Fruit fly (Drosophila melanogaster): ENCODE measurements around the gene Hsp60D.

Gene Hsp60D

DNA sequence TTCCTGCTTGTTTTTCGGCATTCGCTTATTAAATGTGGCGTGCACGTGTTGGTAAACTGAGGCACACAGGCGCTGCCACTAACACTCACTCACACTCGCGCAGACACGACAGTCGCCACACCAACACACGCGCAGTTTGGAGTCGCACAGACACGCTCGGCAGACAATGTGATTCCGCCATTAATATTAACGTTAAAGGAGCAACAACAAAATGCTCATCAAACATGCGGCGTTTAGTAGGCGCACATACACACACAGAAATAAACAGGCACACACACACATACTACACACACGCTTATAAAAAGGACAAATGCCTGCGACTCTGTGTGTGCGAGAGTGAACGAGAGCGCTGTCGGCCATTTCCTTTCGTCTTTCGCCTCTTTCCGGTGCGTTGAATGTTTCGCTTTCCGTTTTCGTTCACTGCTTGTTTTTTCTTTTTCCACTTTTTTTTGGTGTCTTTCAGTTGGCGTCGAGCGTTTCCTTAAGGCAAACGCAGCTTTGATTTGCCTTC lies 7.8 kb upstream of the Hsp60D start, which contains the start of gene CG42809:
CG42809 (plus strand) TSS at position 461 of the 511 bp plus-strand sequence.
- no peak for TF ChIP-seq Dif (GFP tag; optimal IDR thresholded peaks at IDR 0.05; ENCODE audit: partially characterized antibody)
- peak; percentile 12 for TF ChIP-seq Dfd (GFP tag; optimal IDR thresholded peaks at IDR 0.05)

DNA sequence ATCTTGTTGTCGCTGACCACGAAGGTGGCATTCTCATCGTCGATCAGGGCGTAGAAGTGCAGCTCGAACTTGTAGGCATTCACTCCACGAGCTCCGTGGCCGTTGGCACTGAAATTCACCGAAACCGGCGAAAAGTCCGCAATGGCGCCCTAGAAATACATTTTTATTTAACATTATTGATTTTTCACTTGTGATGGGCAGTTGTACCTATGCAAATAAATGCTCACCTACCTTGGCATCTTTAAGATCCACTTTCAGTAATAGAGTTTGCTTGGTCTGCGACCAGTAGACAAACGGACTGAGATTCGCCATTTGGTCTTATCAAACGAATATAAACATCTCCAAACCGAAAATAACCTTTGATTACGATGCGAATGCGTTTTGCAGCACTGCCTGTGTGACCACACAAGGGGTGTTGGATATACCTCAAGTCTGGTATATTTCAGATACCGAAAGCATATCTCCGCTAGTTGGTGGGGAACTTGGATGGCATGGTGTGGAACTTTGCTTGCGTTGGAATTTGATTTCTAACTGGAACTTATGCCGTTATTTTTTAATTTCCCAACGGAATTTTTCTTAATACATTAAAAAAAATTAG lies 3.9 kb downstream of the Hsp60D start, which contains the start of gene Hacd2:
Hacd2 (minus strand) TSS at position 403 of the 598 bp plus-strand sequence.
- no peak for TF ChIP-seq CG32264 (GFP tag; optimal IDR thresholded peaks at IDR 0.05)
- TF ChIP-seq lola (GFP tag; optimal IDR thresholded peaks at IDR 0.05), result no peak
- no peak for TF ChIP-seq Dif (GFP tag; optimal IDR thresholded peaks at IDR 0.05; ENCODE audit: partially characterized antibody)
- no peak for TF ChIP-seq Vsx2 (GFP tag; optimal IDR thresholded peaks at IDR 0.05; ENCODE audit: partially characterized antibody)
- TF ChIP-seq Dfd (GFP tag; optimal IDR thresholded peaks at IDR 0.05), result no peak
- peak; percentile 77 for TF ChIP-seq Hnf4 (GFP tag; optimal IDR thresholded peaks at IDR 0.05)
- no peak for TF ChIP-seq tai (GFP tag; optimal IDR thresholded peaks at IDR 0.05)
- TF ChIP-seq rgr (GFP tag; optimal IDR thresholded peaks at IDR 0.05), result peak; percentile 39
- TF ChIP-seq pan (optimal IDR thresholded peaks at IDR 0.05), result no peak
- no peak for TF ChIP-seq OdsH (GFP tag; optimal IDR thresholded peaks at IDR 0.05)
- no peak for TF ChIP-seq br (GFP tag; optimal IDR thresholded peaks at IDR 0.05)
- no peak for TF ChIP-seq usp (GFP tag; optimal IDR thresholded peaks at IDR 0.05)
- no peak for TF ChIP-seq Abd-B (GFP tag; optimal IDR thresholded peaks at IDR 0.05)
- no peak for TF ChIP-seq CrebA (GFP tag; optimal IDR thresholded peaks at IDR 0.05; ENCODE audit: borderline replicate concordance)
- no peak for TF ChIP-seq Rel (GFP tag; optimal IDR thresholded peaks at IDR 0.05)
- TF ChIP-seq Rel (tag; optimal IDR thresholded peaks at IDR 0.05), result no peak
- peak; percentile 16 for TF ChIP-seq psq (GFP tag; optimal IDR thresholded peaks at IDR 0.05)
- TF ChIP-seq Jra (GFP tag; optimal IDR thresholded peaks at IDR 0.05), result no peak
- no peak for TF ChIP-seq Mio (GFP tag; optimal IDR thresholded peaks at IDR 0.05)
- TF ChIP-seq ey (GFP tag; optimal IDR thresholded peaks at IDR 0.05), result no peak
- no peak for TF ChIP-seq dsf (GFP tag; optimal IDR thresholded peaks at IDR 0.05; ENCODE audit: borderline replicate concordance)
- TF ChIP-seq HLH106 (tag; optimal IDR thresholded peaks at IDR 0.05), result peak; percentile 33
- TF ChIP-seq N (GFP tag; optimal IDR thresholded peaks at IDR 0.05), result no peak
- TF ChIP-seq woc (GFP tag; optimal IDR thresholded peaks at IDR 0.05), result no peak
- no peak for TF ChIP-seq brk (GFP tag; optimal IDR thresholded peaks at IDR 0.05)
- TF ChIP-seq jim (GFP tag; optimal IDR thresholded peaks at IDR 0.05), result no peak
- TF ChIP-seq h (GFP tag; optimal IDR thresholded peaks at IDR 0.05), result peak; percentile 25
- peak; percentile 52 for TF ChIP-seq sv (GFP tag; optimal IDR thresholded peaks at IDR 0.05)
- no peak for TF ChIP-seq dl (GFP tag; optimal IDR thresholded peaks at IDR 0.05; ENCODE audit: insufficient read depth in 1 of 2, partially characterized antibody in 2 of 2)
- no peak for TF ChIP-seq Myc (optimal IDR thresholded peaks at IDR 0.05)
- TF ChIP-seq Sp1 (GFP tag; optimal IDR thresholded peaks at IDR 0.05), result no peak
- no peak for TF ChIP-seq CG9705 (GFP tag; optimal IDR thresholded peaks at IDR 0.05)
- no peak for TF ChIP-seq sage (GFP tag; optimal IDR thresholded peaks at IDR 0.05)
- peak; percentile 25 for TF ChIP-seq Hr83 (GFP tag; optimal IDR thresholded peaks at IDR 0.05; ENCODE audit: poor library complexity, severe bottlenecking)
- no peak for TF ChIP-seq GATAd (GFP tag; optimal IDR thresholded peaks at IDR 0.05)
- TF ChIP-seq fru (GFP tag; optimal IDR thresholded peaks at IDR 0.05), result no peak
- TF ChIP-seq dmrt93B (GFP tag; optimal IDR thresholded peaks at IDR 0.05), result no peak
- TF ChIP-seq Hr78 (GFP tag; optimal IDR thresholded peaks at IDR 0.05), result no peak
- TF ChIP-seq foxo (GFP tag; optimal IDR thresholded peaks at IDR 0.05), result peak in 1 of 2 experiments; percentile 34

- TF ChIP-seq Dfd (GFP tag; optimal IDR thresholded peaks at IDR 0.05), result no peak
- no peak for TF ChIP-seq sage (GFP tag; optimal IDR thresholded peaks at IDR 0.05)
- TF ChIP-seq Myc (optimal IDR thresholded peaks at IDR 0.05), result no peak
- no peak for TF ChIP-seq Hr78 (GFP tag; optimal IDR thresholded peaks at IDR 0.05)
- no peak for TF ChIP-seq dmrt93B (GFP tag; optimal IDR thresholded peaks at IDR 0.05)
- no peak for TF ChIP-seq pan (optimal IDR thresholded peaks at IDR 0.05)
- TF ChIP-seq ey (GFP tag; optimal IDR thresholded peaks at IDR 0.05), result no peak
- peak; percentile 28 for TF ChIP-seq Hr83 (GFP tag; optimal IDR thresholded peaks at IDR 0.05; ENCODE audit: poor library complexity, severe bottlenecking)
- TF ChIP-seq Vsx2 (GFP tag; optimal IDR thresholded peaks at IDR 0.05; ENCODE audit: partially characterized antibody), result no peak
- TF ChIP-seq fru (GFP tag; optimal IDR thresholded peaks at IDR 0.05), result peak; percentile 44
- TF ChIP-seq Mio (GFP tag; optimal IDR thresholded peaks at IDR 0.05), result no peak
- TF ChIP-seq brk (GFP tag; optimal IDR thresholded peaks at IDR 0.05), result no peak
- TF ChIP-seq foxo (GFP tag; optimal IDR thresholded peaks at IDR 0.05), result no peak
- TF ChIP-seq Abd-B (GFP tag; optimal IDR thresholded peaks at IDR 0.05), result no peak
- no peak for TF ChIP-seq N (GFP tag; optimal IDR thresholded peaks at IDR 0.05)
- TF ChIP-seq dsf (GFP tag; optimal IDR thresholded peaks at IDR 0.05; ENCODE audit: borderline replicate concordance), result no peak
- peak; percentile 82 for TF ChIP-seq h (GFP tag; optimal IDR thresholded peaks at IDR 0.05)
- TF ChIP-seq tai (GFP tag; optimal IDR thresholded peaks at IDR 0.05), result no peak
- TF ChIP-seq woc (GFP tag; optimal IDR thresholded peaks at IDR 0.05), result no peak
- no peak for TF ChIP-seq Rel (GFP tag; optimal IDR thresholded peaks at IDR 0.05)
- TF ChIP-seq Rel (tag; optimal IDR thresholded peaks at IDR 0.05), result peak; percentile 10
- no peak for TF ChIP-seq sv (GFP tag; optimal IDR thresholded peaks at IDR 0.05)
- TF ChIP-seq dl (GFP tag; optimal IDR thresholded peaks at IDR 0.05; ENCODE audit: insufficient read depth in 1 of 2, partially characterized antibody in 2 of 2), result no peak
Observed at dm6 chr2L:13436791-13437190, 12.5 kb downstream of the Hsp60D start.
